Worm (Caenorhabditis elegans) whole organism, L3 larva: ENCODE measurements around the gene srh-170.

Experiments used
- ama-1 ChIP-seq: fragments of 150-350 bp; optimal IDR thresholded peaks from 2 replicates; lab custom pipeline; 2018
- ceh-16 ChIP-seq: sonication (generic microtip); optimal IDR thresholded peaks from 2 replicates; lab custom pipeline; 2017; ENCODE audit warnings: missing biosample characterization, missing genetic modification characterization
- ceh-28 ChIP-seq: fragments of 150-350 bp; optimal IDR thresholded peaks from 2 replicates; lab custom pipeline; 2014; ENCODE audit warnings: missing biosample characterization, missing genetic modification reagents, missing genetic modification characterization
- ceh-82 ChIP-seq: fragments of 150-350 bp; optimal IDR thresholded peaks from 2 replicates; lab custom pipeline; 2014; ENCODE audit warnings: missing biosample characterization, missing genetic modification characterization
- ceh-9 ChIP-seq: sonication (generic microtip); optimal IDR thresholded peaks from 2 replicates; lab custom pipeline; 2018; ENCODE audit warnings: missing biosample characterization, missing genetic modification characterization
- daf-12 ChIP-seq: fragments of 150-350 bp; optimal IDR thresholded peaks from 2 replicates; lab custom pipeline; 2014; ENCODE audit warnings: missing biosample characterization, missing genetic modification reagents, missing genetic modification characterization
- egl-27 ChIP-seq: sonication (generic microtip); optimal IDR thresholded peaks from 4 replicates; lab custom pipeline; 2017; ENCODE audit warnings: missing biosample characterization, missing genetic modification reagents, missing genetic modification characterization
- egl-5 ChIP-seq: fragments of 150-350 bp; optimal IDR thresholded peaks from 2 replicates; lab custom pipeline; 2017; ENCODE audit warnings: missing biosample characterization, missing genetic modification reagents, missing genetic modification characterization, inconsistent platforms
- elt-1 ChIP-seq: fragments of 150-350 bp; optimal IDR thresholded peaks from 2 replicates; lab custom pipeline; 2014; ENCODE audit warnings: missing biosample characterization, missing genetic modification characterization
- elt-2 ChIP-seq: sonication (generic microtip); optimal IDR thresholded peaks from 2 replicates; lab custom pipeline; 2016; ENCODE audit warnings: missing genetic modification reagents, mild to moderate bottlenecking, missing genetic modification characterization, missing compliant biosample characterization
- elt-3 ChIP-seq, 3 experiments: fragments of 150-350 bp in 1 of 3; sonication (generic microtip) in 2 of 3; optimal IDR thresholded peaks; 2 replicates in 2 of 3; 4 replicates in 1 of 3; lab custom pipeline; 2014 to 2017; ENCODE audit warnings: missing biosample characterization in 3 of 3, missing genetic modification characterization in 3 of 3
- fos-1 ChIP-seq: fragments of 150-350 bp; optimal IDR thresholded peaks from 2 replicates; lab custom pipeline; 2014; ENCODE audit warnings: missing biosample characterization, missing genetic modification characterization
- hmg-11 ChIP-seq: sonication (generic microtip); optimal IDR thresholded peaks from 2 replicates; lab custom pipeline; 2016; ENCODE audit warnings: missing genetic modification characterization, missing compliant biosample characterization
- jun-1 ChIP-seq: fragments of 150-350 bp; optimal IDR thresholded peaks from 2 replicates; lab custom pipeline; 2014; ENCODE audit warnings: missing biosample characterization, missing genetic modification reagents, missing genetic modification characterization
- lsy-12 ChIP-seq: sonication (generic microtip); optimal IDR thresholded peaks from 2 replicates; lab custom pipeline; 2016; ENCODE audit warnings: mild to moderate bottlenecking, missing genetic modification characterization, missing compliant biosample characterization
- mdl-1 ChIP-seq: fragments of 150-350 bp; optimal IDR thresholded peaks from 2 replicates; lab custom pipeline; 2014; ENCODE audit warnings: missing biosample characterization, missing genetic modification characterization
- nfya-1 ChIP-seq: sonication (generic microtip); optimal IDR thresholded peaks from 2 replicates; lab custom pipeline; 2017; ENCODE audit warnings: missing genetic modification characterization, mild to moderate bottlenecking, missing compliant biosample characterization, antibody characterized with exemption, moderate library complexity; ENCODE audit not compliant: insufficient read depth
- nhr-11 ChIP-seq: fragments of 150-350 bp; optimal IDR thresholded peaks from 2 replicates; lab custom pipeline; 2014; ENCODE audit warnings: missing biosample characterization, missing genetic modification characterization
- nhr-12 ChIP-seq: fragments of 150-350 bp; optimal IDR thresholded peaks from 2 replicates; lab custom pipeline; 2014; ENCODE audit warnings: missing biosample characterization, missing genetic modification characterization
- nhr-23 ChIP-seq: fragments of 150-350 bp; optimal IDR thresholded peaks from 2 replicates; lab custom pipeline; 2014; ENCODE audit warnings: missing biosample characterization, missing genetic modification reagents, missing genetic modification characterization
- nhr-237 ChIP-seq: fragments of 150-350 bp; optimal IDR thresholded peaks from 2 replicates; lab custom pipeline; 2014; ENCODE audit warnings: missing biosample characterization, missing genetic modification characterization
- nhr-25 ChIP-seq: sonication (generic microtip); optimal IDR thresholded peaks from 2 replicates; lab custom pipeline; 2017; ENCODE audit warnings: missing biosample characterization, missing genetic modification characterization
- nhr-28 ChIP-seq: fragments of 150-350 bp; optimal IDR thresholded peaks from 2 replicates; lab custom pipeline; 2014; ENCODE audit warnings: missing biosample characterization, missing genetic modification characterization
- nhr-67 ChIP-seq: fragments of 150-350 bp; optimal IDR thresholded peaks from 2 replicates; lab custom pipeline; 2014; ENCODE audit warnings: missing biosample characterization, missing genetic modification characterization
- nhr-76 ChIP-seq: fragments of 150-350 bp; sonication (generic microtip); optimal IDR thresholded peaks from 5 replicates; lab custom pipeline; 2014; ENCODE audit warnings: missing biosample characterization, missing genetic modification characterization
- pha-4 ChIP-seq: fragments of 150-350 bp; optimal IDR thresholded peaks from 2 replicates; lab custom pipeline; 2014; ENCODE audit warnings: missing biosample characterization, missing genetic modification reagents, missing genetic modification characterization
- pqm-1 ChIP-seq: fragments of 150-350 bp; optimal IDR thresholded peaks from 2 replicates; lab custom pipeline; 2017; ENCODE audit warnings: missing biosample characterization, missing genetic modification characterization, inconsistent platforms
- skn-1 ChIP-seq: fragments of 150-350 bp; optimal IDR thresholded peaks from 2 replicates; lab custom pipeline; 2014; ENCODE audit warnings: missing biosample characterization, missing genetic modification characterization
- tbx-2 ChIP-seq: sonication (generic microtip); optimal IDR thresholded peaks from 2 replicates; lab custom pipeline; 2016; ENCODE audit warnings: mild to moderate bottlenecking, missing genetic modification characterization, missing compliant biosample characterization
- unc-39 ChIP-seq: sonication (generic microtip); optimal IDR thresholded peaks from 4 replicates; lab custom pipeline; 2017; ENCODE audit warnings: missing biosample characterization, missing genetic modification characterization
- unc-62 ChIP-seq: fragments of 150-350 bp; sonication (generic microtip); optimal IDR thresholded peaks from 4 replicates; lab custom pipeline; 2014; ENCODE audit warnings: missing biosample characterization, missing genetic modification reagents, missing genetic modification characterization
- zag-1 ChIP-seq: fragments of 150-350 bp; optimal IDR thresholded peaks from 2 replicates; lab custom pipeline; 2014; ENCODE audit warnings: missing biosample characterization, missing genetic modification characterization

Gene srh-170

DNA sequence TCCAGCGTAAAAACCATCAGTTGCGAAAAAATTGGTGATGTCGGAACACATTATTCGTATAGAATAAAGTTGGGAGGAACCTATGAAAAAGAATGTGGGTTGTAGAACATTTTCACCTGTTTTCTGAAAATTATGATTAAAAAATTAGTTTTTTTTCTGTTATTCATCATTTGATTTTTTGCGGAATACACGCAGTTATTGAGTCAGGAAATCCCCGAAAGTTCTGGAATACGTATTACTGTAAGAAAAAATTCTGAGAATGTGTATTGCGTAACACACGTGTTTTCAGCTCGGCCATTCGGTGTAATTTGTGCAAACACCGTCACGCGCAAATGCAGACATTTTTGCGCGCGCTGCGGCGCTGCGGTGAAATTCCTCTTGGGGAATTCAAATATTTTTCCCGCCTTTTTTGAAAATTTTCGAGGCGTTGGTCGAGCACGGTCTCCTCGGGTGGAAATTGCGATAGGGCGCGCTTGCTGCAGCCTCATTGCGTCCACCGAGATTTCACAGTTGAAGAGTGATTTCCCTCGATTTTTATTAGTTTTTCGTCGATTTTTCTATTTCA is at the start of gene srh-170:
srh-170 (minus strand) TSS at position 51 of the 565 bp plus-strand sequence.
- TF ChIP-seq elt-1: no peak
- TF ChIP-seq egl-27 (tag; lab: Kevin White, UChicago): no peak
- no peak for TF ChIP-seq jun-1
- no peak for TF ChIP-seq tbx-2 (tag; lab: Kevin White, UChicago)
- no peak for TF ChIP-seq fos-1 (tag; lab: Kevin White, UChicago)
- no peak for TF ChIP-seq elt-2 (tag; lab: Kevin White, UChicago)
- no peak for TF ChIP-seq ceh-9 (tag; lab: Kevin White, UChicago)
- no peak for TF ChIP-seq nhr-76 (tag; lab: Kevin White, UChicago)

DNA sequence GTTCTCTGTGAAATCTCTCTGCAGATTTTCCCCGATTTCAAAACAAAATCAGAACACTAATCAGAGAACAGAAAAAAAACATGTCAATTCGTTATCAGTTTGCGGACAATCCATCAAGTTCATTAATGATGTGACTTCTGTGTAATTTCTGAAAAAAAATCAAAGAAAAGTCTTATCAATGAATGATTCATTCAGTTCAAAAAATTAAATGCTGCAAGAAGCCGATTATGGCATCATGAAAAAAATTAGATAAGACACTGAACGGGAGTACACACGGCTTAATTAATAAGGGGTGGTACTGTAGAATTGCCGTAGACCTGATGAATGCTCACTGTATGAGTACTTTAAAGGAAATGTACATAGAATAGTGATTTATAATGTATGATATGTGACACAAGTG is 47.5 kb upstream of the srh-170 start:
- TF ChIP-seq hmg-11 (tag; lab: Kevin White, UChicago) (no peak), nhr-25 (no peak), nhr-76 (tag; lab: Kevin White, UChicago) (no peak), elt-2 (tag; lab: Kevin White, UChicago) (peak; percentile 90), elt-1 (no peak), pqm-1 (tag; lab: Kevin White, UChicago) (peak; percentile 98), unc-39 (tag; lab: Kevin White, UChicago) (no peak), elt-3 (tag; optimal IDR thresholded peaks at IDR 0.05; lab: Kevin White, UChicago) (no peak), daf-12 (tag; lab: Kevin White, UChicago) (no peak), fos-1 (tag; lab: Kevin White, UChicago) (no peak), jun-1 (peak; percentile 46), nhr-67 (no peak)

DNA sequence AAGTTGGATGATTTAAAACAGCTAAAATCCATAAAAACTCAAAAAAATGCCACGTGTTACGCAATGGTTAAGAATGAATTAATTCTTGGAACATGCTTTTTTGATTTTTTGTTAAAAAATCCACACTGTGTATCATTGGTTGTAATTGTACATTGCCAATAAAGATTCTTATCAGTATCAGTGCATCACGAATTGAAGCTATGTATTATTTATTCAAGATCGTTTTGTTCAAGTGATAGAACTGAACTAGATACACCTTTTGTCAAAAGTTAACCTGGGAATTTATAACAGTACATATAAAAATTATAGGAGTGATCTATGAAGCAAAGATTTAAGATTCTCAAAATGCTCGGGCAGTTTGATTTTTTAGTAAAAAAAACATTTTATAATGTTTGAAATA is 46.0 kb upstream of the srh-170 start:
- peak; percentile 39 for TF ChIP-seq pha-4
- peak; percentile 62 for TF ChIP-seq pqm-1 (tag; lab: Kevin White, UChicago)
- TF ChIP-seq elt-2 (tag; lab: Kevin White, UChicago): peak; percentile 37
- TF ChIP-seq ceh-28 (tag; lab: Kevin White, UChicago): no peak

DNA sequence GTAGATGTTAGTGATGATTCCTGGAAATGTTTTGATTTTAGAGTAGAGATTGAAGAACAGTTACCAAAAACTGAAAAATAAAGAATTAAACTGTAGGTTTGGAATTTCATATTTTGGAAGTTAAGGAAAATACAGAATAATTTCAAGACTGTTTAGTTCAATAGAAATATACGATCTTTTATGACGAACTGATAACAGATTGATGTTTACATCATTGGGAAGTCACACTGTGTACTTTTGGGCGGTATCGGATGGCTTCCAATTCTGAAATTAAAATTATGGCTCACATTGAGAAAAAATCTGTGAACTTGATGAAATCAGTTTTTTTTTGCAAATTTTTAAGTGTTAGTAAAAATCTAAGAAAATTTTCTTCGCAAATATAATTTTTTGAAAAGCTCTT is 43.8 kb upstream of the srh-170 start, which contains the start of gene T26H5.8:
T26H5.8 (minus strand) TSS at position 270 of the 400 bp plus-strand sequence.
- TF ChIP-seq pha-4 (peak; percentile 90), zag-1 (no peak), skn-1 (tag; lab: Kevin White, UChicago) (no peak), pqm-1 (tag; lab: Kevin White, UChicago) (peak; percentile 86), ama-1 (no peak), egl-5 (tag; lab: Kevin White, UChicago) (no peak), lsy-12 (tag; lab: Kevin White, UChicago) (no peak), nhr-11 (tag; lab: Kevin White, UChicago) (no peak), jun-1 (no peak), unc-62 (GFP tag; lab: Kevin White, UChicago) (no peak), elt-2 (tag; lab: Kevin White, UChicago) (peak; percentile 56), fos-1 (tag; lab: Kevin White, UChicago) (no peak), nhr-23 (tag; lab: Kevin White, UChicago) (no peak)

DNA sequence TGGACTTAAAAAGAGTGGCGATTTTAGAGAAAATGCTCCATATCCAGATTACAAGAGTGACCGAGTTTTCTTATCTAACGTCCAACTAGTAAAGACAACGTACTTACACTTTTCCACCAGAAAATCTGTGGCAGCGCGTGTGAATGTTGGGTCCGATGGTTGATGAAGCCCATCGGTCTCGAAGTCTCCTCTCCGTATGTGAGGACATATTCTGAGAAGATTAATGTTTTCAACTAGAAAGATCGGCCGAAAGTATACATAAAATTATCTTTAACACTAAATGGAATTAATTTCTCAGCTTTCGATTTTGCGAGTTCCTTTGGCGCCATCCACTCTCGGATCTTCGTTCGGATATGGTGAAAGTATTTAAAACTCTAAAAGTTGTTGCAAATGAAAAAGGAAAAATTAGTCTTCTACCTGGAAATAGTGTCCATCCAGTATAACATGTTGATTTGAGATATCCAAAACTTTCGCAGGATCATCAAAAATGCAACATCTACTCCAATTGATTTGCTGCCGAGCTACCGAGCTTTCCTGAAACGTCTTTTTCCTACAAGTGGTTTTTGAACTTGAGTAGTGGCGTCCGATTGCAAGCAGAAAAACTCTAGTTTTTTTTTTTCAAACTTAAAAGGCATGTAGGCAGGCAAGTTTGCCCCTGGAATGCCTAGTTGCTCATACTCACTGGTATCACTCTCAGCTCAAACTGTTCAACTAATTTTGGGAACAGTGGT is 42.8 kb upstream of the srh-170 start:
- TF ChIP-seq pha-4 (no peak), ceh-9 (tag; lab: Kevin White, UChicago) (no peak), nhr-28 (tag; lab: Kevin White, UChicago) (no peak), nfya-1 (no peak), mdl-1 (no peak), pqm-1 (tag; lab: Kevin White, UChicago) (no peak), ama-1 (no peak), nhr-237 (tag; lab: Kevin White, UChicago) (no peak)
- TF ChIP-seq, all 47 proteins: peak for 0

DNA sequence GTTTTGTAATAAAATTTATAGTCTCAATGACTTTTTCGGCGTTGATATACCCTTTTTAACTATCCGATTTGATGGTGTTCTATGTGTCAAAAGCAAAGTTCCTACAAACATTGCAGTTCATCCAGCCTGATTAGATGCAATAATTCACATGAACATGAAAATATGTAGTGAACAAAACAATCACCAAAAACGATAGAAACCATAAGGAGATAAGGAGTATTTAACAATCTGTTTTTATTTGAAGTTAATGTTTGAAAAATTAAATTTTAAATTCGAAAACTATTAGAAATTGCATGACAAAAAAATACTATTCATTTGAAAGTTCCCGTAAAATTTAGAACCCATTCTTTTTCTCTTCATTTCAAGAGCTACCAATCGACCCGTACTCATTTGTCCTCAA is 38.3 kb upstream of the srh-170 start, which contains the start of gene fbxa-209:
fbxa-209 (minus strand) TSS at position 101 of the 400 bp plus-strand sequence.
- TF ChIP-seq unc-39 (tag; lab: Kevin White, UChicago): no peak
- no peak for TF ChIP-seq nhr-12
- TF ChIP-seq fos-1 (tag; lab: Kevin White, UChicago): no peak
- TF ChIP-seq ceh-16 (tag; lab: Kevin White, UChicago): no peak
- TF ChIP-seq nhr-237 (tag; lab: Kevin White, UChicago): no peak
- no peak for TF ChIP-seq ceh-82 (tag; lab: Kevin White, UChicago)
- TF ChIP-seq unc-62 (GFP tag; lab: Kevin White, UChicago): no peak
- TF ChIP-seq zag-1: no peak
- TF ChIP-seq, all 47 proteins: peak for 0
